Worm (Caenorhabditis elegans) whole organism, late embryonic: Measurements from ENCODE around the gene pmp-2.
A peak's percentile ranks its signal among the peaks of the same experiment; 100 is the strongest.

Experiments
- C08G9.2 ChIP-seq: sonication (generic microtip); optimal IDR thresholded peaks from 2 replicates; lab custom pipeline; 2016; ENCODE audit warnings: mild to moderate bottlenecking, missing genetic modification characterization, moderate library complexity, missing compliant biosample characterization
- C38D4.7 ChIP-seq: fragments of 200-800 bp; sonication (Bioruptor generic); optimal IDR thresholded peaks from 2 replicates; lab custom pipeline; 2018; ENCODE audit warnings: mild to moderate bottlenecking, missing genetic modification characterization, moderate library complexity, missing compliant biosample characterization
- F13H6.1 ChIP-seq: sonication (generic microtip); optimal IDR thresholded peaks from 2 replicates; lab custom pipeline; 2016; ENCODE audit warnings: missing genetic modification characterization, missing compliant biosample characterization
- K02D7.2 ChIP-seq: sonication (generic microtip); optimal IDR thresholded peaks from 2 replicates; lab custom pipeline; 2017; ENCODE audit warnings: mild to moderate bottlenecking, missing genetic modification characterization, missing compliant biosample characterization
- K09A11.1 ChIP-seq: sonication (generic microtip); optimal IDR thresholded peaks from 2 replicates; lab custom pipeline; 2017; ENCODE audit warnings: antibody characterized with exemption, mild to moderate bottlenecking, missing genetic modification characterization, missing compliant biosample characterization; ENCODE audit not compliant: insufficient read depth
- T23F11.4 ChIP-seq: fragments of 200-800 bp; sonication (Bioruptor generic); optimal IDR thresholded peaks from 2 replicates; lab custom pipeline; 2018; ENCODE audit warnings: mild to moderate bottlenecking, missing genetic modification characterization, missing compliant biosample characterization
- Y22D7AL.16 ChIP-seq: sonication (generic microtip); optimal IDR thresholded peaks from 2 replicates; lab custom pipeline; 2016; ENCODE audit warnings: missing genetic modification characterization, missing compliant biosample characterization
- ahr-1 ChIP-seq: sonication (generic microtip); optimal IDR thresholded peaks from 2 replicates; lab custom pipeline; 2016; ENCODE audit warnings: missing genetic modification characterization, missing compliant biosample characterization
- ama-1 ChIP-seq: fragments of 150-350 bp; optimal IDR thresholded peaks from 2 replicates; lab custom pipeline; 2014
- ceh-18 ChIP-seq: sonication (generic microtip); optimal IDR thresholded peaks from 2 replicates; lab custom pipeline; 2016; ENCODE audit warnings: missing genetic modification characterization, missing compliant biosample characterization
- ceh-19 ChIP-seq: fragments of 200-800 bp; sonication (Bioruptor generic); optimal IDR thresholded peaks from 2 replicates; lab custom pipeline; 2018; ENCODE audit warnings: mild to moderate bottlenecking, missing genetic modification characterization, missing compliant biosample characterization
- ceh-2 ChIP-seq: sonication (generic microtip); optimal IDR thresholded peaks from 2 replicates; lab custom pipeline; 2016; ENCODE audit warnings: missing genotype, missing genetic modification characterization, missing compliant biosample characterization
- ceh-22 ChIP-seq: sonication (generic microtip); optimal IDR thresholded peaks from 2 replicates; lab custom pipeline; 2017; ENCODE audit warnings: missing biosample characterization, missing genetic modification characterization
- ceh-24 ChIP-seq: sonication (generic microtip); optimal IDR thresholded peaks from 2 replicates; lab custom pipeline; 2016; ENCODE audit warnings: mild to moderate bottlenecking, missing genetic modification characterization, missing compliant biosample characterization
- ceh-30 ChIP-seq: fragments of 150-350 bp; optimal IDR thresholded peaks from 2 replicates; lab custom pipeline; 2014; ENCODE audit warnings: missing biosample characterization, missing genetic modification characterization
- ceh-31 ChIP-seq: sonication (generic microtip); optimal IDR thresholded peaks from 2 replicates; lab custom pipeline; 2016; ENCODE audit warnings: missing genetic modification characterization, missing compliant biosample characterization
- ceh-34 ChIP-seq: sonication (generic microtip); optimal IDR thresholded peaks from 2 replicates; lab custom pipeline; 2016; ENCODE audit warnings: mild to moderate bottlenecking, missing genetic modification characterization, missing compliant biosample characterization
- ceh-45 ChIP-seq: fragments of 200-800 bp; sonication (Bioruptor generic); IDR thresholded peaks from 2 replicates; pipeline ENCODE4 v1.3.6; 2022; ENCODE audit warnings: missing genetic modification reagents, missing genetic modification characterization, missing compliant biosample characterization
- ceh-6 ChIP-seq: fragments of 200-800 bp; sonication (Bioruptor generic); optimal IDR thresholded peaks from 2 replicates; lab custom pipeline; 2018; ENCODE audit warnings: mild to moderate bottlenecking, missing genetic modification characterization, missing compliant biosample characterization
- ceh-9 ChIP-seq: sonication (generic microtip); optimal IDR thresholded peaks from 2 replicates; lab custom pipeline; 2016; ENCODE audit warnings: mild to moderate bottlenecking, missing genetic modification characterization, inconsistent platforms, missing compliant biosample characterization
- che-1 ChIP-seq: sonication (generic microtip); optimal IDR thresholded peaks from 2 replicates; lab custom pipeline; 2016; ENCODE audit warnings: mild to moderate bottlenecking, missing genetic modification characterization, missing compliant biosample characterization
- elt-2 ChIP-seq: sonication (generic microtip); optimal IDR thresholded peaks from 2 replicates; lab custom pipeline; 2016; ENCODE audit warnings: missing genetic modification reagents, missing genetic modification characterization, missing compliant biosample characterization
- eyg-1 ChIP-seq: sonication (generic microtip); optimal IDR thresholded peaks from 2 replicates; lab custom pipeline; 2016; ENCODE audit warnings: missing genotype, missing genetic modification characterization, missing compliant biosample characterization
- fkh-6 ChIP-seq: sonication (generic microtip); optimal IDR thresholded peaks from 2 replicates; lab custom pipeline; 2016; ENCODE audit warnings: missing genetic modification characterization, missing compliant biosample characterization
- gmeb-2 ChIP-seq: sonication (generic microtip); optimal IDR thresholded peaks from 2 replicates; lab custom pipeline; 2016; ENCODE audit warnings: missing genetic modification characterization, inconsistent platforms, missing compliant biosample characterization
- hlh-15 ChIP-seq: sonication (generic microtip); optimal IDR thresholded peaks from 2 replicates; lab custom pipeline; 2016; ENCODE audit warnings: missing genetic modification characterization, missing compliant biosample characterization
- hlh-6 ChIP-seq: sonication (generic microtip); optimal IDR thresholded peaks from 2 replicates; lab custom pipeline; 2016; ENCODE audit warnings: missing genotype, missing genetic modification characterization, missing compliant biosample characterization
- hlh-8 ChIP-seq: sonication (generic microtip); optimal IDR thresholded peaks from 2 replicates; lab custom pipeline; 2016; ENCODE audit warnings: missing genotype, missing genetic modification characterization, missing compliant biosample characterization
- madf-2 ChIP-seq: sonication (generic microtip); optimal IDR thresholded peaks from 2 replicates; lab custom pipeline; 2017; ENCODE audit warnings: missing genetic modification characterization, missing compliant biosample characterization
- mec-3 ChIP-seq: sonication (generic microtip); optimal IDR thresholded peaks from 2 replicates; lab custom pipeline; 2016; ENCODE audit warnings: borderline replicate concordance, missing genetic modification characterization, missing compliant biosample characterization
- nhr-232 ChIP-seq: sonication (generic microtip); optimal IDR thresholded peaks from 2 replicates; lab custom pipeline; 2016; ENCODE audit warnings: missing genetic modification characterization, missing compliant biosample characterization
- npax-4 ChIP-seq: sonication (generic microtip); optimal IDR thresholded peaks from 2 replicates; lab custom pipeline; 2016; ENCODE audit warnings: missing genetic modification characterization, missing compliant biosample characterization
- pax-1 ChIP-seq: fragments of 150-350 bp; optimal IDR thresholded peaks from 2 replicates; lab custom pipeline; 2014; ENCODE audit warnings: missing biosample characterization, missing genetic modification characterization
- pha-2 ChIP-seq: sonication (generic microtip); optimal IDR thresholded peaks from 2 replicates; lab custom pipeline; 2017; ENCODE audit warnings: mild to moderate bottlenecking, missing genetic modification characterization, missing compliant biosample characterization
- pha-4 ChIP-seq: fragments of 150-350 bp; optimal IDR thresholded peaks from 2 replicates; lab custom pipeline; 2018; ENCODE audit warnings: missing biosample characterization, missing genetic modification reagents, missing genetic modification characterization
- pqm-1 ChIP-seq: sonication (generic microtip); optimal IDR thresholded peaks from 2 replicates; lab custom pipeline; 2016; ENCODE audit warnings: missing genetic modification characterization, missing compliant biosample characterization
- ref-2 ChIP-seq: sonication (generic microtip); optimal IDR thresholded peaks from 2 replicates; lab custom pipeline; 2016; ENCODE audit warnings: missing genetic modification characterization, missing compliant biosample characterization
- sdc-2 ChIP-seq: sonication (generic microtip); optimal IDR thresholded peaks from 2 replicates; lab custom pipeline; 2016; ENCODE audit warnings: missing genotype, missing genetic modification characterization, missing compliant biosample characterization
- sox-2 ChIP-seq: fragments of 200-800 bp; sonication (Bioruptor generic); IDR thresholded peaks from 2 replicates; pipeline ENCODE4 v1.3.6; 2022; ENCODE audit warnings: missing genetic modification reagents, missing genetic modification characterization, missing compliant biosample characterization
- sox-4 ChIP-seq: sonication (generic microtip); optimal IDR thresholded peaks from 2 replicates; lab custom pipeline; 2017; ENCODE audit warnings: mild to moderate bottlenecking, missing genetic modification characterization, inconsistent platforms, missing compliant biosample characterization
- syd-9 ChIP-seq: sonication (generic microtip); optimal IDR thresholded peaks from 2 replicates; lab custom pipeline; 2016; ENCODE audit warnings: mild to moderate bottlenecking, missing genetic modification characterization, moderate library complexity, missing compliant biosample characterization
- tbx-2 ChIP-seq: sonication (generic microtip); optimal IDR thresholded peaks from 2 replicates; lab custom pipeline; 2016; ENCODE audit warnings: missing genetic modification characterization, missing compliant biosample characterization
- tbx-7 ChIP-seq: sonication (generic microtip); optimal IDR thresholded peaks from 2 replicates; lab custom pipeline; 2016; ENCODE audit warnings: missing genotype, missing genetic modification characterization, missing compliant biosample characterization
- ttx-3 ChIP-seq: sonication (generic microtip); optimal IDR thresholded peaks from 2 replicates; lab custom pipeline; 2016; ENCODE audit warnings: missing genetic modification reagents, missing genetic modification characterization, missing compliant biosample characterization
- unc-3 ChIP-seq, 2 experiments: fragments of 200-800 bp in 1 of 2; sonication (Bioruptor generic) in 1 of 2; sonication (generic microtip) in 1 of 2; conservative IDR thresholded peaks in 1 of 2; optimal IDR thresholded peaks in 1 of 2; 2 replicates each; pipeline versions ENCODE4 v1.3.6 to Lab custom; 2016 to 2022; ENCODE audit warnings: missing compliant biosample characterization in 2 of 2, missing genetic modification characterization in 2 of 2, missing genetic modification reagents in 1 of 2
- unc-42 ChIP-seq: sonication (generic microtip); optimal IDR thresholded peaks from 2 replicates; lab custom pipeline; 2016; ENCODE audit warnings: missing genotype, missing genetic modification characterization, missing compliant biosample characterization
- unc-55 ChIP-seq: sonication (generic microtip); optimal IDR thresholded peaks from 2 replicates; lab custom pipeline; 2017; ENCODE audit warnings: missing biosample characterization, missing genetic modification reagents, missing genetic modification characterization
- unc-86 ChIP-seq: sonication (generic microtip); optimal IDR thresholded peaks from 2 replicates; lab custom pipeline; 2016; ENCODE audit warnings: missing genetic modification characterization, missing compliant biosample characterization
- zip-5 ChIP-seq: sonication (generic microtip); optimal IDR thresholded peaks from 2 replicates; lab custom pipeline; 2016; ENCODE audit warnings: missing genetic modification characterization, missing compliant biosample characterization

The pmp-2 gene

DNA sequence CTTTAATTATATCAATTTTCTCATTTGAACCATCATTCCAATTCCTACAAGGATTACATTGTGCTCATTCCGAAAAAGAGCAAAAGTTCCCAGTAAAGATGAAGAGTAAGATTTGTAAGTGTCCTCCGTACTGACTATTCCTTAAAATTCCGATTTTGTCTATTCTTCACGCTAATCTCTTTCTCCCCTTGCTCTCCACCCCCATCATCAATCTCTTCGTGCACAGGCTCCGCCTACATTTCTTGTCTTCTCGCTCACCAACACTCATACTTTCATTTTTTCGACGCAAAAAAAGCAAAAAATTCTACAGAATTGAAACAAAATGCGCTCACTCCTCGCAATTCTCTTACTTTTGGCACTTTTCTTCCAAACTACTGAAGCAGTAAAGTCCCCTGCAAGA is 28.3 kb upstream of the pmp-2 start, which contains the start of gene B0252.8:
Gene B0252.8, plus strand, starts transcription at position 292 of the 400 bp plus-strand sequence.
- TF ChIP-seq ahr-1 (tag; lab: Kevin White, UChicago) (no peak), eyg-1 (no peak), pha-2 (no peak), nhr-232 (tag; lab: Kevin White, UChicago) (no peak), ceh-34 (tag; lab: Kevin White, UChicago) (no peak), ceh-19 (GFP tag; lab: Kevin White, UChicago) (no peak), ceh-24 (tag; lab: Kevin White, UChicago) (no peak), ceh-22 (tag; lab: Kevin White, UChicago) (no peak), unc-3 (GFP tag; conservative IDR thresholded peaks at IDR 0.05; lab: Robert Waterston, UW) (no peak), unc-3 (tag; optimal IDR thresholded peaks at IDR 0.05; lab: Kevin White, UChicago) (no peak), zip-5 (tag; lab: Kevin White, UChicago) (no peak), ceh-31 (tag; lab: Kevin White, UChicago) (no peak), ceh-45 (GFP tag; lab: Robert Waterston, UW) (no peak), sox-2 (GFP tag; lab: Robert Waterston, UW) (no peak), sox-4 (tag; lab: Kevin White, UChicago) (no peak), pax-1 (tag; lab: Kevin White, UChicago) (no peak), T23F11.4 (GFP tag; lab: Kevin White, UChicago) (no peak), hlh-6 (no peak)
- TF ChIP-seq, all 69 proteins: peak for 0

ce11 chrII:6913309-6913708 is 25.7 kb upstream of the pmp-2 start, which contains the start of gene cyn-10:
TSS of gene cyn-10 (minus strand) at chrII:6913365.
- TF ChIP-seq unc-3 (GFP tag; conservative IDR thresholded peaks at IDR 0.05; lab: Robert Waterston, UW): peak; percentile 61
- peak; percentile 21 for TF ChIP-seq unc-3 (tag; optimal IDR thresholded peaks at IDR 0.05; lab: Kevin White, UChicago)
- TF ChIP-seq tbx-2: peak; percentile 89
- TF ChIP-seq gmeb-2 (tag; lab: Kevin White, UChicago): peak; percentile 50
- TF ChIP-seq ceh-24 (tag; lab: Kevin White, UChicago): no peak
- TF ChIP-seq hlh-6: no peak
- TF ChIP-seq madf-2 (tag; lab: Kevin White, UChicago): peak; percentile 43
- no peak for TF ChIP-seq pax-1 (tag; lab: Kevin White, UChicago)
- TF ChIP-seq ceh-22 (tag; lab: Kevin White, UChicago): no peak
- TF ChIP-seq npax-4: peak; percentile 5
- TF ChIP-seq sox-2 (GFP tag; lab: Robert Waterston, UW): 0 out of 2 replicates have a peak, but pooled peaks have one; percentile 16
- peak; percentile 96 for TF ChIP-seq C08G9.2 (tag; lab: Kevin White, UChicago)
- no peak for TF ChIP-seq pha-4
- TF ChIP-seq unc-86 (tag; lab: Kevin White, UChicago): peak; percentile 42
- no peak for TF ChIP-seq C38D4.7
- peak; percentile 56 for TF ChIP-seq syd-9
- TF ChIP-seq fkh-6: peak; percentile 55
- TF ChIP-seq ceh-45 (GFP tag; lab: Robert Waterston, UW): no peak
- TF ChIP-seq ceh-18 (tag; lab: Kevin White, UChicago): peak; percentile 22
- no peak for TF ChIP-seq hlh-15 (tag; lab: Kevin White, UChicago)
- TF ChIP-seq ahr-1 (tag; lab: Kevin White, UChicago): peak; percentile 40
- no peak for TF ChIP-seq K09A11.1 (tag; lab: Kevin White, UChicago)
- TF ChIP-seq ceh-6 (GFP tag; lab: Kevin White, UChicago): peak; percentile 16
- TF ChIP-seq ref-2: peak; percentile 89
- TF ChIP-seq ama-1 (lab: Kevin White, UChicago): no peak
- peak; percentile 95 for TF ChIP-seq ceh-2 (tag; lab: Kevin White, UChicago)
- peak; percentile 47 for TF ChIP-seq ceh-34 (tag; lab: Kevin White, UChicago)
- no peak for TF ChIP-seq sdc-2 (tag; lab: Kevin White, UChicago)
- TF ChIP-seq K02D7.2 (tag; lab: Kevin White, UChicago): no peak
- no peak for TF ChIP-seq T23F11.4 (GFP tag; lab: Kevin White, UChicago)
- no peak for TF ChIP-seq ceh-30 (tag; lab: Kevin White, UChicago)
- peak; percentile 49 for TF ChIP-seq ttx-3
- no peak for TF ChIP-seq Y22D7AL.16
- TF ChIP-seq unc-42 (tag; lab: Kevin White, UChicago): peak; percentile 59
- TF ChIP-seq hlh-8 (tag; lab: Kevin White, UChicago): peak; percentile 91
- TF ChIP-seq pha-2: no peak
- peak; percentile 61 for TF ChIP-seq elt-2 (tag; lab: Kevin White, UChicago)
- TF ChIP-seq che-1: no peak
- TF ChIP-seq unc-55: no peak
- peak; percentile 84 for TF ChIP-seq zip-5 (tag; lab: Kevin White, UChicago)
- TF ChIP-seq ceh-9: no peak
- TF ChIP-seq tbx-7 (tag; lab: Kevin White, UChicago): peak; percentile 98
- peak; percentile 12 for TF ChIP-seq pqm-1 (tag; lab: Kevin White, UChicago)
- TF ChIP-seq F13H6.1 (tag; lab: Kevin White, UChicago): peak; percentile 29
- TF ChIP-seq mec-3 (tag; lab: Kevin White, UChicago): peak; percentile 67
